Worm (Caenorhabditis elegans): ENCODE results near the gene C44C10.11.

ce11 chrX:11718751-11719150 is 8.6 kb upstream of the C44C10.11 start:
- TF ChIP-seq sptf-1 (tag; optimal IDR thresholded peaks at IDR 0.05) (no peak), elt-1 (tag; optimal IDR thresholded peaks at IDR 0.05; ENCODE audit: borderline replicate concordance, insufficient read depth) (no peak), snpc-4 (tag; optimal IDR thresholded peaks at IDR 0.05) (no peak), nhr-28 (tag; optimal IDR thresholded peaks at IDR 0.05) (no peak), ces-1 (GFP tag; optimal IDR thresholded peaks at IDR 0.05) (no peak), nhr-237 (tag; optimal IDR thresholded peaks at IDR 0.05) (peak; percentile 17), bed-3 (GFP tag; optimal IDR thresholded peaks at IDR 0.05) (no peak), nhr-76 (tag; optimal IDR thresholded peaks at IDR 0.05) (no peak), mls-2 (tag; optimal IDR thresholded peaks at IDR 0.05) (no peak), blmp-1 (tag; optimal IDR thresholded peaks at IDR 0.05) (no peak)

Measured in whole organism, mixed stage, embryonic.